Worm (Caenorhabditis elegans) whole organism, L2 larva: Measurements from ENCODE around the gene csc-1.

Source experiments
- C34F6.9 ChIP-seq: fragments of 150-350 bp; optimal IDR thresholded peaks from 2 replicates; lab custom pipeline; 2014; ENCODE audit warnings: missing biosample characterization, missing genetic modification characterization
- F13H6.1 ChIP-seq: sonication (generic microtip); optimal IDR thresholded peaks from 2 replicates; lab custom pipeline; 2016; ENCODE audit warnings: missing genetic modification characterization, missing compliant biosample characterization
- ZK546.5 ChIP-seq: sonication (generic microtip); optimal IDR thresholded peaks from 2 replicates; lab custom pipeline; 2017; ENCODE audit warnings: missing biosample characterization, missing genetic modification characterization
- aly-2 ChIP-seq: fragments of 150-350 bp; optimal IDR thresholded peaks from 2 replicates; lab custom pipeline; 2014; ENCODE audit warnings: missing biosample characterization, missing genetic modification characterization
- ama-1 ChIP-seq: fragments of 150-350 bp; optimal IDR thresholded peaks from 2 replicates; lab custom pipeline; 2018; ENCODE audit warnings: inconsistent platforms
- blmp-1 ChIP-seq: sonication (generic microtip); optimal IDR thresholded peaks from 2 replicates; lab custom pipeline; 2017; ENCODE audit warnings: missing genetic modification characterization, mild to moderate bottlenecking, missing compliant biosample characterization, antibody characterized with exemption, moderate library complexity; ENCODE audit not compliant: insufficient read depth
- ceh-16 ChIP-seq: fragments of 150-350 bp; optimal IDR thresholded peaks from 2 replicates; lab custom pipeline; 2014; ENCODE audit warnings: missing biosample characterization, missing genetic modification characterization
- dmd-4 ChIP-seq: sonication (generic microtip); optimal IDR thresholded peaks from 2 replicates; lab custom pipeline; 2017; ENCODE audit warnings: missing biosample characterization, missing genetic modification characterization
- egl-27 ChIP-seq: sonication (generic microtip); optimal IDR thresholded peaks from 3 replicates; lab custom pipeline; 2017; ENCODE audit warnings: missing biosample characterization, missing genetic modification reagents, missing genetic modification characterization
- elt-3 ChIP-seq: sonication (generic microtip); optimal IDR thresholded peaks from 2 replicates; lab custom pipeline; 2017; ENCODE audit warnings: missing biosample characterization, missing genetic modification characterization
- fos-1 ChIP-seq: fragments of 150-350 bp; optimal IDR thresholded peaks from 2 replicates; lab custom pipeline; 2014; ENCODE audit warnings: missing biosample characterization, missing genetic modification characterization
- gmeb-1 ChIP-seq: fragments of 150-350 bp; optimal IDR thresholded peaks from 2 replicates; lab custom pipeline; 2014; ENCODE audit warnings: missing biosample characterization, missing genetic modification characterization
- lin-11 ChIP-seq: fragments of 150-350 bp; sonication (generic microtip); optimal IDR thresholded peaks from 2 replicates; lab custom pipeline; 2014; ENCODE audit warnings: missing biosample characterization, missing genetic modification characterization, inconsistent platforms, mixed read lengths
- lin-39 ChIP-seq: fragments of 150-350 bp; optimal IDR thresholded peaks from 2 replicates; lab custom pipeline; 2014; ENCODE audit warnings: missing biosample characterization, missing genetic modification reagents, missing genetic modification characterization
- lsy-2 ChIP-seq, 2 experiments: fragments of 150-350 bp in 1 of 2; sonication (generic microtip) in 1 of 2; optimal IDR thresholded peaks; 2 replicates each; lab custom pipeline; 2014 to 2017; ENCODE audit warnings: missing biosample characterization in 2 of 2, missing genetic modification characterization in 2 of 2
- mbf-1 ChIP-seq: sonication (generic microtip); optimal IDR thresholded peaks from 2 replicates; lab custom pipeline; 2017; ENCODE audit warnings: missing biosample characterization, missing genetic modification characterization
- mdl-1 ChIP-seq, 2 experiments: fragments of 150-350 bp in 1 of 2; sonication (generic microtip) in 1 of 2; optimal IDR thresholded peaks; 2 replicates each; lab custom pipeline; 2017; ENCODE audit warnings: missing biosample characterization in 2 of 2, missing genetic modification characterization in 2 of 2
- nhr-10 ChIP-seq: sonication (generic microtip); optimal IDR thresholded peaks from 2 replicates; lab custom pipeline; 2017; ENCODE audit warnings: missing biosample characterization, missing genetic modification characterization
- nhr-129 ChIP-seq: fragments of 150-350 bp; optimal IDR thresholded peaks from 2 replicates; lab custom pipeline; 2014; ENCODE audit warnings: missing biosample characterization, missing genetic modification characterization
- nhr-21 ChIP-seq: fragments of 150-350 bp; optimal IDR thresholded peaks from 2 replicates; lab custom pipeline; 2014; ENCODE audit warnings: missing biosample characterization, missing genetic modification characterization
- nhr-237 ChIP-seq: fragments of 150-350 bp; optimal IDR thresholded peaks from 2 replicates; lab custom pipeline; 2014; ENCODE audit warnings: missing biosample characterization, missing genetic modification characterization
- nhr-25 ChIP-seq: fragments of 150-350 bp; sonication (generic microtip); optimal IDR thresholded peaks from 3 replicates; lab custom pipeline; 2014; ENCODE audit warnings: missing biosample characterization, missing genetic modification characterization
- peb-1 ChIP-seq: fragments of 150-350 bp; optimal IDR thresholded peaks from 2 replicates; lab custom pipeline; 2014; ENCODE audit warnings: missing biosample characterization, missing genetic modification characterization
- sem-4 ChIP-seq: fragments of 150-350 bp; optimal IDR thresholded peaks from 2 replicates; lab custom pipeline; 2014; ENCODE audit warnings: missing biosample characterization, missing genetic modification reagents, missing genetic modification characterization
- skn-1 ChIP-seq: sonication (generic microtip); optimal IDR thresholded peaks from 2 replicates; lab custom pipeline; 2017; ENCODE audit warnings: missing biosample characterization, missing genetic modification characterization
- sma-3 ChIP-seq: sonication (generic microtip); optimal IDR thresholded peaks from 2 replicates; lab custom pipeline; 2016; ENCODE audit warnings: missing genetic modification reagents, missing genetic modification characterization, missing compliant biosample characterization
- sma-9 ChIP-seq, 2 experiments: fragments of 150-350 bp in 1 of 2; sonication (generic microtip) in 1 of 2; optimal IDR thresholded peaks; 2 replicates each; lab custom pipeline; 2014 to 2016; ENCODE audit warnings: missing genetic modification characterization in 2 of 2, mild to moderate bottlenecking in 1 of 2, missing biosample characterization in 1 of 2, missing compliant biosample characterization in 1 of 2, missing genetic modification reagents in 1 of 2, moderate library complexity in 1 of 2
- unc-39 ChIP-seq: fragments of 150-350 bp; optimal IDR thresholded peaks from 2 replicates; lab custom pipeline; 2014; ENCODE audit warnings: missing biosample characterization, missing genetic modification characterization
- unc-55 ChIP-seq: fragments of 150-350 bp; sonication (generic microtip); optimal IDR thresholded peaks from 3 replicates; lab custom pipeline; 2014; ENCODE audit warnings: missing biosample characterization, missing genetic modification reagents, missing genetic modification characterization

Gene csc-1

DNA sequence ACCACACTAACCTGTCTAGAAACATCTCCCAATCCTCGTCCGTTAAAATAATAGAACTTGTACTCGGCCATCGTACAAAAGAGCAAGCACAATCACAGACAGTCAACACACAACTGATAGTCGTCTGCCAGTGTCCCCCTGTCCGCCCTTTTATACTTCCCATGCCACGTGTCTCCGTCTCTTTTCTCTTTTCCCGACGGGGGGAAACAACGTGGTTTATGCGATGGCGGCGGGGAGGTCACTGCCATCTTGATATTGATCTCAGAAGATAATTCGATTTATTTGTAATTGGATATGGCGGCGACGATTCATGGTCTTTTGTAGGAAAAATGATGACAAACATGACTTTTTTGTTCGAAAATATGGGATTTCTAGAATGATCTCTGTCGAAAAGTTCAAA lies 12.9 kb downstream of the csc-1 start, which contains the start of gene gst-20 (continued):
- peak; percentile 76 for TF ChIP-seq nhr-25 (tag; lab: Kevin White, UChicago)

DNA sequence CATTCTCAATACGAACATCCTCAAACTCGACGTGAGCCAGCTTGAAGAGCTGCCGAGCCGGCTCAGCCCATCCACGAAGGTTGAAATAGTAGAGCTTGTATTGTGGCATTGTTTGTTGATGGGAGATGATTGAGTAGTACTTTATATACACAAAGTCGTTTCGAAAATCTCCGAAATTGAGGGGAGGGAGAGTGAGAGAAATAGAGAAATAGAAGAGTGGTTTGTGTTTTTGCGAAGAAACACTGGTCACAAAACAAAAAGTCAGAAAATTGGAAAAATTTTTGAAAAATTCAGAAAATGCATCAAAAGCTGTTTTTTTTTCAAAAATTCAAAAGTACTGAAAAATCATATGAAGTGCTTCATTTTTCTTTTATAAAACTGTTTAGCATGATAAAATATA lies 14.4 kb downstream of the csc-1 start, which contains the start of gene gst-24:
Gene gst-24 (minus strand): TSS at position 181 of the 400 bp plus-strand sequence.
- TF ChIP-seq C34F6.9 (peak; percentile 65), sma-9 (GFP tag; optimal IDR thresholded peaks at IDR 0.05; lab: Kevin White, UChicago) (no peak), sma-9 (tag; optimal IDR thresholded peaks at IDR 0.05; lab: Kevin White, UChicago) (no peak), unc-55 (GFP tag; lab: Kevin White, UChicago) (peak; percentile 0)
- TF ChIP-seq, all 48 proteins: peak for 2

DNA sequence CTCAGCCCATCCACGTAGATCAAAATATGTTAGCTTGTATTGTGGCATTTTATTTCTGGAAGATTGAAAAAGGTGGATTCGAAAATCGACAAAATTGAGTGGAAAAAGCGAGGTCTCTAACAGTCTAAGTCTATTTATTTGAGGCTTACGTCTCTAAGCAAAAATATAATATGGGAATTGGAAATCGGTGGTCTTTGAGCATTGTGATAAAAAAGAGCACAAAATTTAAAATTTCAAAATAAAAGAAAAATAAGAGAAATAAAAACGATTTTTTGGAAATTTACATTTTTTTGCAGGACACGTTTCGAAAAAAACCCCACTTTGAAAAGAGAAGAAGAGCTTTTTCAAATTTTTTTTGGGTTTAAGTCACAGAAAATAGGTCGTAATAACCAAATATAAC lies 16.3 kb downstream of the csc-1 start, which contains the start of gene gst-15:
Gene gst-15 (minus strand): TSS at position 101 of the 400 bp plus-strand sequence.
- TF ChIP-seq nhr-129: no peak

DNA sequence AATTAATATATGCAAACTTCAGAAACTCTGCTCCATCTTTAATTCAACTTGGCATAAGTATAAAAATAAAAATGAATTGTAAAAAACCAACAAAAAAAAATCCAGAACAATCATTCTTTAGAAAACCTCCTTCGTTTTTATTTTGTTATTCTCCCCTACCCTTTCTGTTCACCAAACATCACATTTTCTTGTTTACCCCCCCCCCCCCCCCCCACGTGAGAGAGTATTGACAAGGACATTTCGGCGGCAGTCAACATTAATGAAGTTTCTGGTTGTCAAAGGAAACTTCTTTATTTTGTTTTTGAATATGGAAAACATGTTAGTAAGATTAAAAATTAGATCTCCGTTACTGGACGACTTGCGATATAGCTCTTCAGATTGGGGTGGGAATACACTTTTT lies 17.8 kb downstream of the csc-1 start:
- TF ChIP-seq F13H6.1 (no peak), lin-39 (no peak), blmp-1 (no peak), fos-1 (no peak), lsy-2 (tag; optimal IDR thresholded peaks at IDR 0.05; lab: Kevin White, UChicago) (no peak), sma-9 (GFP tag; optimal IDR thresholded peaks at IDR 0.05; lab: Kevin White, UChicago) (no peak), sma-9 (tag; optimal IDR thresholded peaks at IDR 0.05; lab: Kevin White, UChicago) (no peak), egl-27 (tag; lab: Kevin White, UChicago) (no peak), ZK546.5 (tag; lab: Kevin White, UChicago) (no peak)

DNA sequence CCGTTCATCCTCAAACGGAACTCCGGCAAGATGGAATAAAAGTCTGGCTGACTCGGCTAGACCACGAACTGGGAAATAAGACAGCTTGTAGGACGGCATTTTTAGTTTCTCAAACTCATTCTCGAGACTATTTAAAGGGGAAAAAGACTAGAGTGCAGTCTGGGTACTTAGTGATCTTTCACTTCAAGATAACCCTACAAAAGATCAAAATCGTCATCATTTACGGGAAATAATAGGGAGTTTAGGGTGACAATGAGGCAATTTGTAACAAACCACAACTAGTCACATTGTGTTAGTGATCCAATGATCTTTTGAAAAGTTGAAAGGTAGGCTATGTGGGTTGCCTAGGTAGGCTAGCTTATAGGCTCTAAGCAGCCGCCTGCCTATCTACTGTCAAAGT lies 19.2 kb downstream of the csc-1 start, which contains the start of gene gst-14:
Gene gst-14 (minus strand): TSS at position 101 of the 400 bp plus-strand sequence.
- TF ChIP-seq lsy-2 (tag; optimal IDR thresholded peaks at IDR 0.05; lab: Kevin White, UChicago) (no peak), peb-1 (tag; lab: Kevin White, UChicago) (no peak), mbf-1 (tag; lab: Kevin White, UChicago) (no peak), nhr-10 (tag; lab: Kevin White, UChicago) (no peak), sma-3 (GFP tag; lab: Kevin White, UChicago) (no peak), dmd-4 (tag; lab: Kevin White, UChicago) (no peak), sem-4 (no peak), lin-11 (no peak), mdl-1 (tag; optimal IDR thresholded peaks at IDR 0.05; lab: Kevin White, UChicago) (no peak)

DNA sequence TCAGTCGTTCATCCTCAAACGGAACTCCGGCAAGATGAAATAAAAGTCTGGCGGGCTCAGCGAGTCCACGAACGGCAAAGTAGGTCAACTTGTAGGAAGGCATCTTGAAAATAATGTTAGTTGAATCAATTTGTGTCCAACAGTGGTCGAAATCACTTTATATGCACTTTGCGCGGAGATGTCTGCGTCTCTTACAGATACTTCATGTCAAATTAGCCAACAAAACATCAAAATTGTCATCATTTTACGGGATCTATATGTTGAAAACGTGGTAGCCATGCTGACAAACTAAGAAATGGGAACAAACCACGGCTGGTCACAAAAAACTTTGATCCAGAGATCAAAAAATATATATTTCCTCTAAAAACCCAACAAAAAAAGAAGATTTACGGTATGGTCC lies 21.1 kb downstream of the csc-1 start, which contains the start of gene gst-12:
Gene gst-12 (minus strand): TSS at position 254 of the 400 bp plus-strand sequence.
- TF ChIP-seq nhr-237 (tag; lab: Kevin White, UChicago): no peak
- TF ChIP-seq sma-9 (GFP tag; optimal IDR thresholded peaks at IDR 0.05; lab: Kevin White, UChicago): peak; percentile 63
- TF ChIP-seq sma-9 (tag; optimal IDR thresholded peaks at IDR 0.05; lab: Kevin White, UChicago): no peak
- peak; percentile 61 for TF ChIP-seq nhr-21

DNA sequence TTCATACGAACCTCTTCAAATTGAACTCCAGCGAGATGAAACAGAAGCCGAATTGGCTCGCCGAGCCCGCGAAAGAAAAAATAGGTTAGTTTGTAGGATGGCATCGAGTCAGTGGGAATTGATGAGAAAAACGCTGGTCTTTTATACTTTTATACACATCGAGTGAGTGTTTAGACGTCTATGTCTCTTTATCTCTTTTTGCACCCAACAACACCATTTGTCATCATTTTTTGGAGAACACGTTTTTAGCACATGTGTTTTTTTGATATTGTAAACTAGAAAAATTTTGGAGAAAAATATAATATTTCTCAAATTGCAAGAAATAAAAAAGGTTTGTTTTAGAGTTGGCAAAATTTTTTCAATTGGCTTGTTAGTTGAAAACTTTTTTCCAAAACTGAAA lies 27.6 kb downstream of the csc-1 start, which contains the start of gene gst-16:
Gene gst-16 (minus strand): TSS at position 111 of the 400 bp plus-strand sequence.
- TF ChIP-seq skn-1 (tag; lab: Kevin White, UChicago): peak; percentile 70
- no peak for TF ChIP-seq sma-3 (GFP tag; lab: Kevin White, UChicago)

DNA sequence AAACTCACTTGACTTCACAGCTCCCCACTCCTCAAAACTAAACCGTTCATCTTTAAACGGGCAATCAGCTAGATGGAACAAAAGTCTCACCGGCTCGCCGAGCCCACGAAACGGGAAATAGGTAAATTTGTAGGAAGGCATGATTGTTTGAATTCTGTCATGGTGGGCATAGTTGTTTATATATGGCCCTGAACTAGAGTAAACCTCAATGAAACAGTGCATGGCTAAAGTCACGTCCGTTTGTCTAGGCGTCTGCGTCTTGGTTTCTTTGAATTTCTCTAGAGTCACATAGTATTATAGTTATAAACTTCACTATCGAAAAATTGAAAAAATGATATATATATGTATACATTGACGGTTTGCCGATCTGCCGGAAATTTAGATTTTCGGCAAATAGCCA lies 30.2 kb downstream of the csc-1 start, which contains the start of gene gst-19:
Gene gst-19 (minus strand): TSS at position 145 of the 400 bp plus-strand sequence.
- no peak for TF ChIP-seq ama-1 (lab: Kevin White, UChicago)
- TF ChIP-seq unc-55 (GFP tag; lab: Kevin White, UChicago): no peak
- no peak for TF ChIP-seq elt-3 (tag; lab: Kevin White, UChicago)
- TF ChIP-seq nhr-21: no peak
- no peak for TF ChIP-seq unc-39 (tag; lab: Kevin White, UChicago)
- TF ChIP-seq ceh-16 (tag; lab: Kevin White, UChicago): no peak
- no peak for TF ChIP-seq lsy-2 (tag; optimal IDR thresholded peaks at IDR 0.05; lab: Kevin White, UChicago)
- no peak for TF ChIP-seq aly-2
- no peak for TF ChIP-seq mdl-1 (tag; optimal IDR thresholded peaks at IDR 0.05; lab: Kevin White, UChicago)
- no peak for TF ChIP-seq lin-11
- no peak for TF ChIP-seq gmeb-1 (tag; lab: Kevin White, UChicago)
